Worm (Caenorhabditis elegans): ENCODE results near the gene srh-147.

- TF ChIP-seq ztf-1 (GFP tag; conservative IDR thresholded peaks at IDR 0.05) (no peak), F13H6.1 (tag; optimal IDR thresholded peaks at IDR 0.05) (no peak), fos-1 (tag; optimal IDR thresholded peaks at IDR 0.05) (no peak), nhr-23 (tag; optimal IDR thresholded peaks at IDR 0.05) (no peak), ztf-4 (tag; optimal IDR thresholded peaks at IDR 0.05) (no peak)
These were observed 22.1 kb upstream of the srh-147 start, which contains the start of gene str-56 for ce11 chrV:15872273-15872672.

All from whole organism, L2 larva.